Worm (Caenorhabditis elegans) whole organism, L1 larva: ENCODE measurements around the gene pqn-35.
A peak's percentile ranks its signal among the peaks of the same experiment; 100 is the strongest.

ENCODE experiments used
- C34B4.2 ChIP-seq: sonication (generic microtip); optimal IDR thresholded peaks from 2 replicates; lab custom pipeline; 2017; ENCODE audit warnings: mild to moderate bottlenecking, missing genetic modification characterization, missing compliant biosample characterization
- F16B12.6 ChIP-seq: fragments of 150-350 bp; optimal IDR thresholded peaks from 2 replicates; lab custom pipeline; 2014; ENCODE audit warnings: missing biosample characterization, missing genetic modification characterization
- alr-1 ChIP-seq: fragments of 200-800 bp; sonication (Bioruptor generic); optimal IDR thresholded peaks from 2 replicates; lab custom pipeline; 2018; ENCODE audit warnings: borderline replicate concordance, mild to moderate bottlenecking, missing genetic modification characterization, missing compliant biosample characterization
- aly-2 ChIP-seq: fragments of 150-350 bp; optimal IDR thresholded peaks from 2 replicates; lab custom pipeline; 2014; ENCODE audit warnings: missing biosample characterization, missing genetic modification characterization
- blmp-1 ChIP-seq: fragments of 150-350 bp; optimal IDR thresholded peaks from 2 replicates; lab custom pipeline; 2014; ENCODE audit warnings: missing biosample characterization, missing genetic modification characterization
- ceh-88 ChIP-seq: fragments of 200-800 bp; sonication (Bioruptor generic); IDR thresholded peaks from 2 replicates; pipeline ENCODE4 v1.3.6; 2022; ENCODE audit warnings: missing genetic modification characterization, missing compliant biosample characterization
- ceh-90 ChIP-seq: sonication (generic microtip); optimal IDR thresholded peaks from 2 replicates; lab custom pipeline; 2016; ENCODE audit warnings: missing genetic modification characterization, missing compliant biosample characterization
- dpl-1 ChIP-seq, 3 experiments: fragments of 150-350 bp in 2 of 3; sonication (generic microtip) in 1 of 3; optimal IDR thresholded peaks; 2 replicates each; lab custom pipeline; 2014 to 2017; ENCODE audit warnings: missing biosample characterization in 3 of 3, missing genetic modification characterization in 3 of 3, missing genetic modification reagents in 3 of 3
- efl-1 ChIP-seq, 4 experiments: fragments of 150-350 bp; optimal IDR thresholded peaks in 3 of 4; peaks in 1 of 4; 1 replicate in 1 of 4; 2 replicates in 3 of 4; lab custom pipeline; 2014; ENCODE audit warnings: missing biosample characterization in 2 of 4, missing genetic modification characterization in 2 of 4, missing genetic modification reagents in 2 of 4
- efl-3 ChIP-seq: fragments of 200-800 bp; sonication (Bioruptor generic); optimal IDR thresholded peaks from 2 replicates; lab custom pipeline; 2018; ENCODE audit warnings: mild to moderate bottlenecking, missing genetic modification characterization, missing compliant biosample characterization
- egl-27 ChIP-seq, 2 experiments: fragments of 150-350 bp in 1 of 2; sonication (generic microtip); optimal IDR thresholded peaks; 3 replicates each; lab custom pipeline; 2017 to 2018; ENCODE audit warnings: missing biosample characterization in 2 of 2, missing genetic modification characterization in 2 of 2, missing genetic modification reagents in 2 of 2
- elt-2 ChIP-seq: sonication (generic microtip); optimal IDR thresholded peaks from 2 replicates; lab custom pipeline; 2016; ENCODE audit warnings: missing genetic modification characterization, mild to moderate bottlenecking, inconsistent platforms, missing compliant biosample characterization, missing genetic modification reagents
- elt-3 ChIP-seq, 6 experiments: fragments of 150-350 bp in 1 of 6; sonication (generic microtip); optimal IDR thresholded peaks; 2 replicates each; lab custom pipeline; 2017 to 2018; ENCODE audit warnings: missing biosample characterization in 6 of 6, missing genetic modification characterization in 6 of 6, inconsistent platforms in 1 of 6
- fkh-8 ChIP-seq: sonication (generic microtip); optimal IDR thresholded peaks from 2 replicates; lab custom pipeline; 2016; ENCODE audit warnings: mild to moderate bottlenecking, missing genetic modification characterization, missing compliant biosample characterization
- hlh-4 ChIP-seq: sonication (generic microtip); optimal IDR thresholded peaks from 2 replicates; lab custom pipeline; 2016; ENCODE audit warnings: mild to moderate bottlenecking, missing genetic modification characterization, missing compliant biosample characterization
- lin-13 ChIP-seq: fragments of 150-350 bp; optimal IDR thresholded peaks from 2 replicates; lab custom pipeline; 2014; ENCODE audit warnings: missing biosample characterization, missing genetic modification reagents, missing genetic modification characterization
- lin-14 ChIP-seq: fragments of 200-800 bp; sonication (Bioruptor generic); optimal IDR thresholded peaks from 2 replicates; lab custom pipeline; 2018; ENCODE audit warnings: mild to moderate bottlenecking, missing genetic modification characterization, moderate library complexity, missing compliant biosample characterization
- lin-39 ChIP-seq: fragments of 150-350 bp; optimal IDR thresholded peaks from 2 replicates; lab custom pipeline; 2014; ENCODE audit warnings: missing biosample characterization, missing genetic modification reagents, missing genetic modification characterization
- mdl-1 ChIP-seq, 2 experiments: fragments of 150-350 bp; optimal IDR thresholded peaks; 2 replicates each; lab custom pipeline; 2014 to 2017; ENCODE audit warnings: missing biosample characterization in 2 of 2, missing genetic modification characterization in 2 of 2, inconsistent platforms in 1 of 2
- mef-2 ChIP-seq: fragments of 150-350 bp; optimal IDR thresholded peaks from 2 replicates; lab custom pipeline; 2014; ENCODE audit warnings: missing biosample characterization, missing genetic modification characterization
- nhr-19 ChIP-seq: fragments of 200-800 bp; sonication (Bioruptor generic); conservative IDR thresholded peaks from 2 replicates; pipeline ENCODE4 v1.3.6; 2022; ENCODE audit warnings: missing genetic modification characterization, missing compliant biosample characterization
- nhr-237 ChIP-seq: fragments of 150-350 bp; optimal IDR thresholded peaks from 2 replicates; lab custom pipeline; 2014; ENCODE audit warnings: missing biosample characterization, missing genetic modification characterization
- nhr-71 ChIP-seq: sonication (generic microtip); optimal IDR thresholded peaks from 2 replicates; lab custom pipeline; 2016; ENCODE audit warnings: mild to moderate bottlenecking, missing genetic modification characterization, moderate library complexity, missing compliant biosample characterization
- nhr-76 ChIP-seq: sonication (generic microtip); optimal IDR thresholded peaks from 2 replicates; lab custom pipeline; 2017; ENCODE audit warnings: missing biosample characterization, missing genetic modification characterization
- nhr-77 ChIP-seq: fragments of 150-350 bp; optimal IDR thresholded peaks from 2 replicates; lab custom pipeline; 2014; ENCODE audit warnings: missing biosample characterization, missing genetic modification characterization
- nhr-85 ChIP-seq: sonication (generic microtip); peaks from one replicate; lab custom pipeline; 2016; ENCODE audit warnings: missing genetic modification characterization, inconsistent platforms, missing compliant biosample characterization
- nhr-90 ChIP-seq: sonication (generic microtip); optimal IDR thresholded peaks from 2 replicates; lab custom pipeline; 2016; ENCODE audit warnings: mild to moderate bottlenecking, missing genetic modification characterization, missing compliant biosample characterization; ENCODE audit not compliant: poor library complexity
- pqm-1 ChIP-seq: sonication (generic microtip); optimal IDR thresholded peaks from 3 replicates; lab custom pipeline; 2017; ENCODE audit warnings: missing biosample characterization, missing genetic modification characterization
- skn-1 ChIP-seq: fragments of 150-350 bp; optimal IDR thresholded peaks from 2 replicates; lab custom pipeline; 2014; ENCODE audit warnings: missing biosample characterization, missing genetic modification characterization
- snpc-4 ChIP-seq: fragments of 150-350 bp; optimal IDR thresholded peaks from 2 replicates; lab custom pipeline; 2014; ENCODE audit warnings: missing biosample characterization, missing genetic modification characterization
- snu-23 ChIP-seq: sonication (generic microtip); optimal IDR thresholded peaks from 2 replicates; lab custom pipeline; 2016; ENCODE audit warnings: missing genetic modification characterization, missing compliant biosample characterization
- sup-37 ChIP-seq: fragments of 200-800 bp; sonication (Bioruptor generic); optimal IDR thresholded peaks from 2 replicates; lab custom pipeline; 2018; ENCODE audit warnings: mild to moderate bottlenecking, missing genetic modification characterization, missing compliant biosample characterization
- tbx-2 ChIP-seq: sonication (generic microtip); optimal IDR thresholded peaks from 2 replicates; lab custom pipeline; 2016; ENCODE audit warnings: missing genetic modification characterization, missing compliant biosample characterization
- tlp-1 ChIP-seq: fragments of 150-350 bp; optimal IDR thresholded peaks from 2 replicates; lab custom pipeline; 2014; ENCODE audit warnings: missing biosample characterization, missing genetic modification characterization
- unc-130 ChIP-seq: fragments of 150-350 bp; optimal IDR thresholded peaks from 2 replicates; lab custom pipeline; 2017; ENCODE audit warnings: missing biosample characterization, missing genetic modification characterization, inconsistent platforms
- unc-62 ChIP-seq: fragments of 150-350 bp; optimal IDR thresholded peaks from 2 replicates; lab custom pipeline; 2014; ENCODE audit warnings: missing biosample characterization, missing genetic modification reagents, missing genetic modification characterization
- unc-86 ChIP-seq: sonication (generic microtip); optimal IDR thresholded peaks from 2 replicates; lab custom pipeline; 2016; ENCODE audit warnings: missing genetic modification characterization, missing compliant biosample characterization
- unc-98 ChIP-seq: fragments of 200-800 bp; sonication (Bioruptor generic); IDR thresholded peaks from 2 replicates; pipeline ENCODE4 v1.3.6; 2022; ENCODE audit warnings: missing genetic modification characterization, missing compliant biosample characterization
- xbp-1 ChIP-seq: sonication (generic microtip); optimal IDR thresholded peaks from 2 replicates; lab custom pipeline; 2016; ENCODE audit warnings: missing genetic modification characterization, missing compliant biosample characterization

pqn-35 gene

DNA sequence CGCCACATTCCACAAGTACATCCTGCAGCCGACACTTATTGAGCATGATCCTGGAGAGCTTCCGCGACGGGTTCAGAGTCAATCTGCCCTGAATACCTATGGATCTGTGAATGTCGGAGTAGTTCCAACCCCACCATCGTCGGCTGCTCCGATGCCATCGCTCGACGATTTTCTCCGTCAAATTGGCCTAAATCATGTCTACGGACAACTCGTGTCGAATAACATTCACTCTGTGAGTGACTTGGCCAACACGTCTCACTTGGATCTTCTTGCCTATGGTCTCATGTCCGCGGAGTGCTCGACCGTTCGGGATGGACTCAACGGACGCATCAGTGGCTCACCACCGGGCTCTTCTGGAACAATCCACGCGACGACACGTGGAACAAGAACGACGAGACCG is 22.7 kb upstream of the pqn-35 start:
- TF ChIP-seq efl-1 (optimal IDR thresholded peaks at IDR 0.05; lab: Kevin White, UChicago): no peak
- no peak for TF ChIP-seq efl-1 (GFP tag; optimal IDR thresholded peaks at IDR 0.05 in 1 of 2; lab: Kevin White, UChicago)
- TF ChIP-seq F16B12.6 (tag; lab: Kevin White, UChicago): no peak
- TF ChIP-seq tbx-2 (tag; lab: Kevin White, UChicago): no peak
- TF ChIP-seq lin-13 (GFP tag; lab: Kevin White, UChicago): no peak
- no peak for TF ChIP-seq skn-1 (tag; lab: Kevin White, UChicago)
- no peak for TF ChIP-seq mef-2
- TF ChIP-seq efl-3 (GFP tag; lab: Kevin White, UChicago): no peak
- no peak for TF ChIP-seq lin-39
- no peak for TF ChIP-seq sup-37 (GFP tag; lab: Kevin White, UChicago)
- no peak for TF ChIP-seq hlh-4 (tag; lab: Kevin White, UChicago)
- TF ChIP-seq tlp-1 (tag; lab: Kevin White, UChicago): no peak
- TF ChIP-seq snpc-4: no peak
- TF ChIP-seq elt-2 (tag; lab: Kevin White, UChicago): no peak
- TF ChIP-seq C34B4.2: no peak
- TF ChIP-seq alr-1: no peak
- TF ChIP-seq nhr-90: no peak
- TF ChIP-seq ceh-90 (tag; lab: Kevin White, UChicago): no peak
- TF ChIP-seq nhr-77 (tag; lab: Kevin White, UChicago): no peak
- no peak for TF ChIP-seq pqm-1 (tag; lab: Kevin White, UChicago)

DNA sequence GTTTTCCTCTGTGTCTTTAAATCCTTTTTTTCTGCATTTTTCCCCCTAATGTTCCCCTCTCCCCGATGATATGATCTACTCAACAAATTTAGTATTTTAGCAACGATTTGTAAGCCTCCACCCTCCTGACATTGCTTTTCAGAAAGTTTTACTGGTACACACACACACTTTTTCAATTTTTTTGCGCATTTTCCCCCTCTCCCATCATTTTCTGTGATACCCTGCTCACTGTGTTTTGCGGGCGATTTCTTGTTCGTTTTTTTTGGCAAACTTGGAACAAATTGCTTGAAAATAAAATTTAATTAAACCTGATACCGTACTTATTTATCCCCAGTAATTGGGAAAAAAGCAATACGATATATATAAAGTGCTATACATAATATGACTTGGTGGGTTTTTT is 22.1 kb upstream of the pqn-35 start:
- TF ChIP-seq aly-2 (tag; lab: Kevin White, UChicago) (peak; percentile 21), nhr-77 (tag; lab: Kevin White, UChicago) (no peak)

DNA sequence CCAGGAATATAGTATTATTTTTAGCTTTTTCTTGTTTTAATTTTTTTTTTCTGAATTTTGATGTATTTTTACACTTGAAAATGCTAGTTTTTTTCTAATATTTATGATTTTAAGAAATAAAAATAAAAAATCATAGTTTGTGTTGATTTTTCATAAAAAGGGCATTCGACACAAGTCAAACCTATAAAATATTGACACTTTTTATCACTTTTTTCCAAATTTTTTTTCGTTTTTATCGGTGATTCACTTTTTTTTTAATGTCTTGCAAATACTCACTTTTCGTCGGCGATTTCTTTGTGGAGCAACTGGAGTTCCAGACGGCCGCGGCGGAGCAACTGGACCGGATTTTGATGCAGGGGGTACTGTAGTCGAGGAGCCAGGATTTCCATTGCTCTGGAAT is 15.4 kb upstream of the pqn-35 start:
- TF ChIP-seq nhr-237 (no peak), dpl-1 (GFP tag; optimal IDR thresholded peaks at IDR 0.05; lab: Kevin White, UChicago) (no peak), unc-62 (GFP tag; lab: Kevin White, UChicago) (no peak), nhr-76 (tag; lab: Kevin White, UChicago) (no peak), snu-23 (no peak), unc-130 (tag; lab: Kevin White, UChicago) (no peak), nhr-19 (GFP tag; lab: Robert Waterston, UW) (no peak), egl-27 (tag; optimal IDR thresholded peaks at IDR 0.05; lab: Kevin White, UChicago) (no peak), mdl-1 (tag; optimal IDR thresholded peaks at IDR 0.05; lab: Kevin White, UChicago) (no peak), nhr-71 (tag; lab: Kevin White, UChicago) (no peak)
- TF ChIP-seq, all 84 proteins: peak for 0

DNA sequence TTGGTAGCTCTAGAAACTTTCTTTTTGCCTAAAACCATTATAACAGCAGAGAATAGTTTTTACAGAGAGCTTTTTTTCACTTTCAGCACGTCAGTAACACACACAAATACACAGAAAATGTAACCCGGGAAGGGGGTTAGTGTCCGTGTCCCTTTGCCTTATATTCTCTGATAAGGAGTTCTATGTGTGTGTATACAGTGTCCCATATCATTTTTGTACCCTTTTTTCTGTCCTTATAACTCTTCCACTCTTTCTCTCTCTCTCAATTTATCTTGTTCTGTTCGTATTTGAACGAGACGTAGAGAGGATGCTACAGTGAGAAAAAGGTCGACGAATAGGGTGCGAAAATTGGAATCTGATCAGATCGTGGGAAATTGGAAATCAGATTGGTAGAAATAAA is 14.0 kb upstream of the pqn-35 start:
- TF ChIP-seq efl-1 (optimal IDR thresholded peaks at IDR 0.05; lab: Kevin White, UChicago) (no peak), efl-1 (GFP tag; optimal IDR thresholded peaks at IDR 0.05 in 1 of 2; lab: Kevin White, UChicago) (peak in 1 of 2 experiments; percentile 7), elt-2 (tag; lab: Kevin White, UChicago) (peak; percentile 77), lin-14 (peak; percentile 10), tbx-2 (tag; lab: Kevin White, UChicago) (no peak)

DNA sequence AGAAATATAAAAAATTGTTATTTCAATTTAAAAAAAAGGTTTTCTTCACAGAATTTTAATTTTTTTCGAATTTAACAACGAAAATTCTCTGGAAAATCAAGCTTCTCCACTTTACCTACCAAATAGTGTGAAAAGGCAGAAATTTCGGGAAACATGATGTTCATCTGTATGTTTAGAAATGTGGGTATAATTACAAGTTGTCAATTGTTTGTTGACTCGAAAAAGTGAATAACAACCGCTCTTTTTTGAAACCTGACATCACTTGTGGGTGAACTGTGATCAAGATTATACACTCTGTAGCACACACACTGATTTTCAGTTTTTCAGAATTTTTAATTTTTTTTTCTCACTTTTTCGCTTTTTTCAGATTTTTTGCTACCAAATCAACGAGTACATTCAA is 13.0 kb upstream of the pqn-35 start:
- TF ChIP-seq fkh-8 (tag; lab: Kevin White, UChicago) (peak; percentile 20), ceh-88 (GFP tag; lab: Robert Waterston, UW) (no peak)

DNA sequence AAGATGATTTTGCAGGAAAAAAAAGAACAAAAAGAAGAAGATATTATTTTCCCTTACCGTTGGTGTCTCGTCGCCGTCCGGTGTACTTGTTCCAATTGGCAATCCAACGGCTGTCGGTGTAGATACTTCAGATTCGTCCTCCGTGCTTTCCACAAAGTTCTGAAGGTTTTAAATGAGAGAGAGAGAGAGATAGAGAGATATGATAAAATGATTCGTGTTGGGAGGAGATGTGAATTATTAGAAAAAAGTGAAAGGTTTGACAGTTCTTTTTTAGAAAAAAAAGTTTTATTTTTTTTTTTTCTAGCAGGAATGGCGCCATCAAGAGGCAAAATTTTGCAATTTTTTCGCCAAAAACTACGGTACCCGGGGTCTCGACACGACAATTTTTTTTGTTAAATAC is 12.5 kb upstream of the pqn-35 start:
- TF ChIP-seq lin-14 (peak; percentile 14), elt-3 (tag; optimal IDR thresholded peaks at IDR 0.05; lab: Kevin White, UChicago) (no peak), unc-98 (GFP tag; lab: Robert Waterston, UW) (no peak), nhr-77 (tag; lab: Kevin White, UChicago) (no peak), snpc-4 (no peak), snu-23 (peak; percentile 2), nhr-85 (tag; lab: Kevin White, UChicago) (peak; percentile 25), blmp-1 (peak; percentile 82), nhr-90 (no peak), efl-3 (GFP tag; lab: Kevin White, UChicago) (no peak), xbp-1 (no peak), unc-86 (tag; lab: Kevin White, UChicago) (no peak)
